Worm (Caenorhabditis elegans) whole organism, early embryonic: ENCODE measurements around the gene Y34B4A.7.
A peak's percentile ranks its signal among the peaks of the same experiment; 100 is the strongest.

Experiments
- B0310.2 ChIP-seq: sonication (generic microtip); optimal IDR thresholded peaks from 2 replicates; lab custom pipeline; 2016; ENCODE audit warnings: mild to moderate bottlenecking, missing genetic modification characterization, missing compliant biosample characterization
- F13C5.2 ChIP-seq: sonication (generic microtip); optimal IDR thresholded peaks from 2 replicates; lab custom pipeline; 2017; ENCODE audit warnings: mild to moderate bottlenecking, missing genetic modification characterization, inconsistent platforms, missing compliant biosample characterization
- aly-1 ChIP-seq: sonication (generic microtip); optimal IDR thresholded peaks from 2 replicates; lab custom pipeline; 2016; ENCODE audit warnings: missing genetic modification characterization, missing compliant biosample characterization
- ama-1 ChIP-seq: fragments of 150-350 bp; optimal IDR thresholded peaks from 2 replicates; lab custom pipeline; 2014
- ceh-13 ChIP-seq: fragments of 200-800 bp; sonication (Bioruptor generic); optimal IDR thresholded peaks from 2 replicates; lab custom pipeline; 2018; ENCODE audit warnings: mild to moderate bottlenecking, missing genetic modification characterization, missing compliant biosample characterization
- ceh-36 ChIP-seq: sonication (generic microtip); optimal IDR thresholded peaks from 2 replicates; lab custom pipeline; 2016; ENCODE audit warnings: missing genetic modification characterization, inconsistent platforms, missing compliant biosample characterization
- ets-7 ChIP-seq: sonication (generic microtip); optimal IDR thresholded peaks from 2 replicates; lab custom pipeline; 2016; ENCODE audit warnings: missing genotype, missing genetic modification characterization, missing compliant biosample characterization
- flt-1 ChIP-seq: fragments of 200-800 bp; sonication (Bioruptor generic); IDR thresholded peaks from 2 replicates; pipeline ENCODE4 v1.3.6; 2022; ENCODE audit warnings: missing genetic modification characterization, missing compliant biosample characterization
- hmbx-1 ChIP-seq: sonication (generic microtip); optimal IDR thresholded peaks from 2 replicates; lab custom pipeline; 2016; ENCODE audit warnings: mild to moderate bottlenecking, missing genetic modification characterization, missing compliant biosample characterization
- hmg-4 ChIP-seq: fragments of 200-800 bp; sonication (Bioruptor generic); optimal IDR thresholded peaks from 2 replicates; lab custom pipeline; 2018; ENCODE audit warnings: mild to moderate bottlenecking, missing genetic modification characterization, missing compliant biosample characterization
- hnd-1 ChIP-seq: sonication (generic microtip); optimal IDR thresholded peaks from 2 replicates; lab custom pipeline; 2016; ENCODE audit warnings: missing genetic modification characterization, missing compliant biosample characterization
- pes-1 ChIP-seq: fragments of 200-800 bp; sonication (Bioruptor generic); IDR thresholded peaks from 2 replicates; pipeline ENCODE4 v1.3.6; 2022; ENCODE audit warnings: missing genetic modification reagents, missing genetic modification characterization, missing compliant biosample characterization
- scrt-1 ChIP-seq: fragments of 200-800 bp; sonication (Bioruptor generic); IDR thresholded peaks from 2 replicates; pipeline ENCODE4 v1.3.6; 2022; ENCODE audit warnings: missing genetic modification characterization, missing compliant biosample characterization
- sea-1 ChIP-seq: fragments of 200-800 bp; sonication (Bioruptor generic); conservative IDR thresholded peaks from 2 replicates; pipeline ENCODE4 v1.3.6; 2022; ENCODE audit warnings: missing genetic modification characterization, missing compliant biosample characterization
- tbx-11 ChIP-seq: fragments of 200-800 bp; sonication (Bioruptor generic); IDR thresholded peaks from 2 replicates; pipeline ENCODE4 v1.3.6; 2022; ENCODE audit warnings: missing genetic modification characterization, missing compliant biosample characterization
- tbx-37 ChIP-seq: fragments of 200-800 bp; sonication (Bioruptor generic); conservative IDR thresholded peaks from 2 replicates; pipeline ENCODE4 v1.3.6; 2022; ENCODE audit warnings: missing genetic modification reagents, missing genetic modification characterization, missing compliant biosample characterization
- tra-4 ChIP-seq: sonication (generic microtip); optimal IDR thresholded peaks from 2 replicates; lab custom pipeline; 2017; ENCODE audit warnings: missing genetic modification characterization, missing compliant biosample characterization

Y34B4A.7 gene

DNA sequence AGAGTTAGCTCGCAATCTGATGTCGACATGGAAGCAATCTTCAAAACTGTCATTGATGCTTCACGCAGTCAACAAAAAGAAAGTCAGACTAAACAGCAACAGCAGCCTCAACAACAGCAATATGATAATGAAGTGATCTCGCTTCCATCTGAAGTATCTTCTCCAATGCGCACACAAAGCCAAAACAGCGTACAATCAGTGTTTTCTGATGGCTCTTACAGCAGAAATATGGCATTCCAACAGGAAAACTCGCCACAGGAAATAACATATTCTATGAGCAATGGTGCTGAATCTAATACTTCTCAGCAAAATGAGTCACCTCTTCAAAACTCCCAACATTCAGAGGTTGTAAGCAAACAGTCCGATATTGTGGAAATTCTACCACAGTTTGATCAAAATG lies 41.2 kb upstream of the Y34B4A.7 start:
- no peak for TF ChIP-seq pes-1 (GFP tag; lab: Robert Waterston, UW)
- no peak for TF ChIP-seq ets-7 (tag; lab: Kevin White, UChicago)
- no peak for TF ChIP-seq B0310.2 (tag; lab: Kevin White, UChicago)
- TF ChIP-seq flt-1 (GFP tag; lab: Robert Waterston, UW), result no peak

ce11 chrX:5205561-5205960 lies 38.6 kb upstream of the Y34B4A.7 start, which contains the start of gene H28G03.2:
H28G03.2 (plus strand) TSS chrX:5205760.
- TF ChIP-seq hmg-4 (GFP tag; lab: Kevin White, UChicago) (peak; percentile 71), ets-7 (tag; lab: Kevin White, UChicago) (peak; percentile 28), pes-1 (GFP tag; lab: Robert Waterston, UW) (no peak), hnd-1 (no peak), aly-1 (peak; percentile 64), tra-4 (tag; lab: Kevin White, UChicago) (no peak), scrt-1 (GFP tag; lab: Robert Waterston, UW) (no peak), ceh-13 (GFP tag; lab: Kevin White, UChicago) (no peak), hmbx-1 (tag; lab: Kevin White, UChicago) (no peak), flt-1 (GFP tag; lab: Robert Waterston, UW) (no peak), ceh-36 (tag; lab: Kevin White, UChicago) (no peak), ama-1 (lab: Kevin White, UChicago) (no peak), tbx-11 (GFP tag; lab: Robert Waterston, UW) (no peak)

ce11 chrX:5207819-5208218 lies 36.3 kb upstream of the Y34B4A.7 start:
- no peak for TF ChIP-seq ceh-13 (GFP tag; lab: Kevin White, UChicago)
- TF ChIP-seq ets-7 (tag; lab: Kevin White, UChicago), result no peak
- no peak for TF ChIP-seq aly-1
- no peak for TF ChIP-seq F13C5.2 (tag; lab: Kevin White, UChicago)
- TF ChIP-seq hmbx-1 (tag; lab: Kevin White, UChicago), result no peak
- no peak for TF ChIP-seq hnd-1
- no peak for TF ChIP-seq B0310.2 (tag; lab: Kevin White, UChicago)
- TF ChIP-seq flt-1 (GFP tag; lab: Robert Waterston, UW), result no peak

- TF ChIP-seq hnd-1 (no peak), ceh-36 (tag; lab: Kevin White, UChicago) (no peak), tbx-37 (GFP tag; lab: Robert Waterston, UW) (no peak), scrt-1 (GFP tag; lab: Robert Waterston, UW) (no peak), F13C5.2 (tag; lab: Kevin White, UChicago) (no peak), ceh-13 (GFP tag; lab: Kevin White, UChicago) (no peak), flt-1 (GFP tag; lab: Robert Waterston, UW) (no peak), tra-4 (tag; lab: Kevin White, UChicago) (no peak), ama-1 (lab: Kevin White, UChicago) (no peak), pes-1 (GFP tag; lab: Robert Waterston, UW) (no peak), ets-7 (tag; lab: Kevin White, UChicago) (no peak), B0310.2 (tag; lab: Kevin White, UChicago) (no peak), hmg-4 (GFP tag; lab: Kevin White, UChicago) (no peak), sea-1 (no peak), hmbx-1 (tag; lab: Kevin White, UChicago) (no peak)
These were observed 35.8 kb upstream of the Y34B4A.7 start for ce11 chrX:5208326-5208725.

- TF ChIP-seq hmg-4 (GFP tag; lab: Kevin White, UChicago), result no peak
- TF ChIP-seq ceh-13 (GFP tag; lab: Kevin White, UChicago), result no peak
- TF ChIP-seq tra-4 (tag; lab: Kevin White, UChicago), result no peak
- TF ChIP-seq flt-1 (GFP tag; lab: Robert Waterston, UW), result no peak
- TF ChIP-seq tbx-11 (GFP tag; lab: Robert Waterston, UW), result no peak
- TF ChIP-seq hnd-1, result no peak
- TF ChIP-seq pes-1 (GFP tag; lab: Robert Waterston, UW), result no peak
- TF ChIP-seq B0310.2 (tag; lab: Kevin White, UChicago), result no peak
- TF ChIP-seq ets-7 (tag; lab: Kevin White, UChicago), result no peak
- no peak for TF ChIP-seq F13C5.2 (tag; lab: Kevin White, UChicago)
- no peak for TF ChIP-seq hmbx-1 (tag; lab: Kevin White, UChicago)
- TF ChIP-seq ama-1 (lab: Kevin White, UChicago), result no peak
- no peak for TF ChIP-seq scrt-1 (GFP tag; lab: Robert Waterston, UW)
- TF ChIP-seq ceh-36 (tag; lab: Kevin White, UChicago), result no peak
- no peak for TF ChIP-seq sea-1
- TF ChIP-seq tbx-37 (GFP tag; lab: Robert Waterston, UW), result no peak
- TF ChIP-seq aly-1, result no peak
These were observed 35.3 kb upstream of the Y34B4A.7 start for ce11 chrX:5208831-5209230.

- no peak for TF ChIP-seq flt-1 (GFP tag; lab: Robert Waterston, UW)
- no peak for TF ChIP-seq hnd-1
- TF ChIP-seq tbx-37 (GFP tag; lab: Robert Waterston, UW), result no peak
- no peak for TF ChIP-seq pes-1 (GFP tag; lab: Robert Waterston, UW)
- TF ChIP-seq tbx-11 (GFP tag; lab: Robert Waterston, UW), result no peak
- no peak for TF ChIP-seq B0310.2 (tag; lab: Kevin White, UChicago)
- TF ChIP-seq ets-7 (tag; lab: Kevin White, UChicago), result no peak
- TF ChIP-seq ceh-36 (tag; lab: Kevin White, UChicago), result no peak
These were observed 34.7 kb upstream of the Y34B4A.7 start for ce11 chrX:5209429-5209828.

- TF ChIP-seq hmbx-1 (tag; lab: Kevin White, UChicago) (no peak), hmg-4 (GFP tag; lab: Kevin White, UChicago) (peak; percentile 33)
These were observed 33.6 kb upstream of the Y34B4A.7 start for ce11 chrX:5210524-5210923.
